Worm (Caenorhabditis elegans): Measurements from ENCODE around the gene znf-706.

DNA sequence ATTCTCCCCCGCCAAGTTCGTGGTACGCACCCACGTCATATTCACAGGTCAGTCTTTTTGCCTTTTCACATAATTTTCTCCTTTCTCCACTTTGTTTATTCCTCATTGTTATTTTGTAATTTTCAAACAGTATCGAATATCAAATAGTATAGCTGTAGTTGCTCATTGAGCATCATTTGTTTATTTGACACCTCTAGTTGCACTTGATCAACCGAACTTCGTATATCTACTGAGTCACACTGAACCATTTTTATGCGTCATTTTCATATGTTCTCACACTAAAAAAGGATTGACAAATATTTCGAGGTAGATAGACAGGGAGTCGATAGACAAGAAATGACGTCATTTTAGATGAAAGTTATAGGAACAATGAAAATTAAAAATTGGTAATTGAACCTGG, 24.2 kb upstream of the znf-706 start:
- TF ChIP-seq C06A6.2 (GFP tag; conservative IDR thresholded peaks at IDR 0.05) (no peak), F55B11.4 (tag; optimal IDR thresholded peaks at IDR 0.05; ENCODE audit: borderline replicate concordance, insufficient read depth) (no peak), unc-130 (GFP tag; optimal IDR thresholded peaks at IDR 0.05) (no peak), ztf-25 (GFP tag; IDR thresholded peaks at IDR 0.05) (no peak), efl-1 (GFP tag; optimal IDR thresholded peaks at IDR 0.05) (no peak), F10E7.11 (tag; optimal IDR thresholded peaks at IDR 0.05) (no peak), T26A5.8 (tag; optimal IDR thresholded peaks at IDR 0.05) (no peak), nhr-120 (GFP tag; IDR thresholded peaks at IDR 0.05) (no peak), attf-6 (GFP tag; IDR thresholded peaks at IDR 0.05) (no peak), ceh-79 (tag; optimal IDR thresholded peaks at IDR 0.05) (no peak), F49E8.2 (tag; optimal IDR thresholded peaks at IDR 0.05; ENCODE audit: insufficient read depth) (no peak), lin-40 (tag; optimal IDR thresholded peaks at IDR 0.05) (no peak), snpc-4 (GFP tag; optimal IDR thresholded peaks at IDR 0.05) (no peak), snpc-4 (tag; optimal IDR thresholded peaks at IDR 0.05) (no peak), ets-4 (GFP tag; optimal IDR thresholded peaks at IDR 0.05) (no peak)

Data from whole organism, young adult.